Worm (Caenorhabditis elegans): ENCODE data around the gene F14H8.4.

DNA sequence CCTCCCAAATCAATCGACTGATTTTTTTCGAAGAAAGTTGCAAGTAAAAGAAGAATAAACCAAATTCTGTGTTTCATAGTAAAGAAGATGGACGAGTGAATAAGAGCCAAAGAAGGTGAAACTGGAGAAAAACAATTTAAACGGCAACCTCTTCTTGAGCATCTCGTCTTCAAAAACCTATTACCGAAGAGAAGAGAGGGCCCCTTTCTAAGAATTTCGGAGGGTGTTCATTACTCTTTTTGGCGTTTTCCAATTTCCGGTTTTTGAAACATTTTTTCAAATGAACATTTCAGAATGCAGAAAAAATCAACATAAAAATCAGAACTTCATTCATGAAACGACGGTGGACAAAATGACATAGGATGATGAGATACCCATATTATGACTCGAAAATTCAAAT is 12.1 kb upstream of the F14H8.4 start, which contains the start of gene nmr-2:
- no peak for TF ChIP-seq ztf-11 (tag; optimal IDR thresholded peaks at IDR 0.05)
- no peak for TF ChIP-seq pqm-1 (tag; optimal IDR thresholded peaks at IDR 0.05)
- no peak for TF ChIP-seq daf-19 (GFP tag; conservative IDR thresholded peaks at IDR 0.05)
- no peak for TF ChIP-seq lsy-2 (tag; optimal IDR thresholded peaks at IDR 0.05)
- TF ChIP-seq mdl-1 (tag; optimal IDR thresholded peaks at IDR 0.05), result no peak
- TF ChIP-seq nhr-11 (tag; optimal IDR thresholded peaks at IDR 0.05), result no peak
- no peak for TF ChIP-seq jun-1 (tag; optimal IDR thresholded peaks at IDR 0.05)
- no peak for TF ChIP-seq dve-1 (tag; optimal IDR thresholded peaks at IDR 0.05; ENCODE audit: insufficient read depth)
- no peak for TF ChIP-seq unc-130 (GFP tag; optimal IDR thresholded peaks at IDR 0.05)
- TF ChIP-seq Y105C5A.15 (GFP tag; IDR thresholded peaks at IDR 0.05), result no peak

All from whole organism, L4 larva.